Fruit fly (Drosophila melanogaster) whole organism, embryonic: Measurements from ENCODE around the gene CG15221.
"Not testable (repeated sequence)": the region's sequence is repeated elsewhere in the genome, so short reads cannot be mapped to it uniquely, and the experiment has no call there.

Source experiments
- Aef1 ChIP-seq: fragments of 200-800 bp; sonication (Bioruptor generic); IDR thresholded peaks from 3 replicates; pipeline ENCODE4 v1.3.6; 2022; ENCODE audit warnings: missing biosample characterization, missing genetic modification characterization
- BEAF-32 ChIP-seq: fragments of 200-800 bp; sonication (Bioruptor generic); optimal IDR thresholded peaks from 3 replicates; lab custom pipeline; 2017; ENCODE audit warnings: missing biosample characterization, missing genetic modification characterization, mild to moderate bottlenecking, moderate library complexity, missing genetic modification reagents
- Blimp-1 ChIP-seq: fragments of 200-800 bp; sonication (Bioruptor generic); optimal IDR thresholded peaks from 3 replicates; lab custom pipeline; 2018; ENCODE audit warnings: missing biosample characterization, missing genetic modification characterization, mild to moderate bottlenecking, moderate library complexity, missing genetic modification reagents
- CG1024 ChIP-seq: fragments of 200-800 bp; sonication (Bioruptor generic); IDR thresholded peaks from 2 replicates; pipeline ENCODE4 v1.3.6; 2022; ENCODE audit warnings: missing biosample characterization, missing genetic modification characterization
- CG10462 ChIP-seq: fragments of 200-800 bp; sonication (Bioruptor generic); optimal IDR thresholded peaks from 2 replicates; lab custom pipeline; 2016; ENCODE audit warnings: missing biosample characterization, missing genetic modification characterization
- CG10979 ChIP-seq: fragments of 200-800 bp; sonication (Bioruptor generic); optimal IDR thresholded peaks from 2 replicates; lab custom pipeline; 2018; ENCODE audit warnings: missing biosample characterization, mild to moderate bottlenecking, missing genetic modification characterization, moderate library complexity
- CG11696 ChIP-seq: fragments of 200-800 bp; sonication (Bioruptor generic); IDR thresholded peaks from 2 replicates; pipeline ENCODE4 v1.3.6; 2022; ENCODE audit warnings: missing biosample characterization, missing genetic modification characterization
- CG11723 ChIP-seq: fragments of 200-800 bp; sonication (Bioruptor generic); optimal IDR thresholded peaks from 2 replicates; lab custom pipeline; 2017; ENCODE audit warnings: missing biosample characterization, mild to moderate bottlenecking, missing genetic modification characterization
- CG12104 ChIP-seq: fragments of 200-800 bp; sonication (Bioruptor generic); optimal IDR thresholded peaks from 3 replicates; lab custom pipeline; 2016; ENCODE audit warnings: missing biosample characterization, missing genetic modification characterization
- CG13624 ChIP-seq: fragments of 200-800 bp; sonication (Bioruptor generic); optimal IDR thresholded peaks from 2 replicates; lab custom pipeline; 2016; ENCODE audit warnings: missing biosample characterization, missing genetic modification characterization
- CG14050 ChIP-seq: fragments of 200-800 bp; sonication (Bioruptor generic); IDR thresholded peaks from 3 replicates; pipeline ENCODE4 v1.3.6; 2022; ENCODE audit warnings: missing biosample characterization, missing genetic modification characterization
- CG14441 ChIP-seq: fragments of 200-800 bp; sonication (Bioruptor generic); IDR thresholded peaks from 2 replicates; pipeline ENCODE4 v1.3.6; 2022; ENCODE audit warnings: missing biosample characterization, missing genetic modification characterization
- CG1603 ChIP-seq: fragments of 200-800 bp; sonication (Bioruptor generic); optimal IDR thresholded peaks from 2 replicates; lab custom pipeline; 2019; ENCODE audit warnings: missing biosample characterization, mild to moderate bottlenecking, missing genetic modification characterization, moderate library complexity
- CG18764 ChIP-seq: fragments of 200-800 bp; sonication (Bioruptor generic); optimal IDR thresholded peaks from 3 replicates; lab custom pipeline; 2016; ENCODE audit warnings: missing biosample characterization, missing genetic modification characterization
- CG2678 ChIP-seq: fragments of 200-800 bp; sonication (Bioruptor generic); optimal IDR thresholded peaks from 3 replicates; lab custom pipeline; 2019; ENCODE audit warnings: missing biosample characterization, mild to moderate bottlenecking, missing genetic modification characterization, moderate library complexity
- CG30403 ChIP-seq: fragments of 200-800 bp; sonication (Bioruptor generic); optimal IDR thresholded peaks from 3 replicates; lab custom pipeline; 2016; ENCODE audit warnings: missing biosample characterization, missing genetic modification characterization
- CG4617 ChIP-seq: fragments of 200-800 bp; sonication (Bioruptor generic); optimal IDR thresholded peaks from 3 replicates; lab custom pipeline; 2016; ENCODE audit warnings: missing biosample characterization, missing genetic modification characterization, borderline replicate concordance
- CG4707 ChIP-seq: fragments of 200-800 bp; sonication (Bioruptor generic); optimal IDR thresholded peaks from 2 replicates; lab custom pipeline; 2018; ENCODE audit warnings: missing biosample characterization, mild to moderate bottlenecking, missing genetic modification characterization, moderate library complexity
- CG5180 ChIP-seq: fragments of 200-800 bp; sonication (Bioruptor generic); optimal IDR thresholded peaks from 3 replicates; lab custom pipeline; 2017; ENCODE audit warnings: missing biosample characterization, missing genetic modification characterization, mild to moderate bottlenecking, moderate library complexity, missing genetic modification reagents
- Chrac-16 ChIP-seq: fragments of 200-800 bp; sonication (Bioruptor generic); optimal IDR thresholded peaks from 3 replicates; lab custom pipeline; 2016; ENCODE audit warnings: missing biosample characterization, missing genetic modification characterization
- CoRest ChIP-seq: fragments of 200-800 bp; sonication (Bioruptor generic); optimal IDR thresholded peaks from 3 replicates; lab custom pipeline; 2018; ENCODE audit warnings: missing biosample characterization, mild to moderate bottlenecking, missing genetic modification characterization, moderate library complexity
- Dbx ChIP-seq: fragments of 200-800 bp; sonication (Bioruptor generic); IDR thresholded peaks from 3 replicates; pipeline ENCODE4 v1.3.6; 2022; ENCODE audit warnings: missing biosample characterization, missing genetic modification characterization
- Deaf1 ChIP-seq: fragments of 200-800 bp; optimal IDR thresholded peaks from 3 replicates; lab custom pipeline; 2019; ENCODE audit warnings: missing biosample characterization, mild to moderate bottlenecking, missing genetic modification characterization, moderate library complexity
- GATAe ChIP-seq: fragments of 200-800 bp; sonication (Bioruptor generic); conservative IDR thresholded peaks from 2 replicates; pipeline ENCODE4 v1.3.6; 2022; ENCODE audit warnings: missing biosample characterization, missing genetic modification characterization
- Gsc ChIP-seq: fragments of 200-800 bp; sonication (Bioruptor generic); IDR thresholded peaks from 2 replicates; pipeline ENCODE4 v1.3.6; 2022; ENCODE audit warnings: missing biosample characterization, missing genetic modification characterization
- H15 ChIP-seq: fragments of 200-800 bp; sonication (Bioruptor generic); IDR thresholded peaks from 3 replicates; pipeline ENCODE4 v1.3.6; 2022; ENCODE audit warnings: missing biosample characterization, missing genetic modification characterization
- HLH54F ChIP-seq: fragments of 200-800 bp; sonication (Bioruptor generic); optimal IDR thresholded peaks from 3 replicates; lab custom pipeline; 2016; ENCODE audit warnings: missing biosample characterization, missing genetic modification characterization
- Hr39 ChIP-seq: fragments of >200 bp; optimal IDR thresholded peaks from 2 replicates; lab custom pipeline; 2017
- Lim3 ChIP-seq: fragments of 200-800 bp; sonication (Bioruptor generic); IDR thresholded peaks from 2 replicates; pipeline ENCODE4 v1.3.6; 2022; ENCODE audit warnings: missing biosample characterization, missing genetic modification characterization
- MTF-1 ChIP-seq: fragments of 200-800 bp; sonication (Bioruptor generic); optimal IDR thresholded peaks from 2 replicates; lab custom pipeline; 2018; ENCODE audit warnings: missing biosample characterization, mild to moderate bottlenecking, missing genetic modification characterization, borderline replicate concordance
- NC2α ChIP-seq: fragments of 200-800 bp; sonication (Bioruptor generic); optimal IDR thresholded peaks from 2 replicates; lab custom pipeline; 2016; ENCODE audit warnings: missing biosample characterization, missing genetic modification characterization
- Nf-YB ChIP-seq: fragments of 200-800 bp; sonication (Bioruptor generic); optimal IDR thresholded peaks from 3 replicates; lab custom pipeline; 2019; ENCODE audit warnings: missing biosample characterization, mild to moderate bottlenecking, missing genetic modification characterization, moderate library complexity
- Oli ChIP-seq: fragments of 200-800 bp; sonication (Bioruptor generic); optimal IDR thresholded peaks from 2 replicates; lab custom pipeline; 2018; ENCODE audit warnings: missing biosample characterization, mild to moderate bottlenecking, missing genetic modification characterization, moderate library complexity
- Sox102F ChIP-seq: fragments of 200-800 bp; sonication (Bioruptor generic); optimal IDR thresholded peaks from 2 replicates; lab custom pipeline; 2018; ENCODE audit warnings: missing biosample characterization, mild to moderate bottlenecking, missing genetic modification characterization, moderate library complexity
- bowl ChIP-seq: fragments of 200-800 bp; sonication (Bioruptor generic); IDR thresholded peaks from 2 replicates; pipeline ENCODE4 v1.3.6; 2022; ENCODE audit warnings: missing biosample characterization, missing genetic modification characterization
- crol ChIP-seq: fragments of 200-800 bp; sonication (Bioruptor generic); IDR thresholded peaks from 2 replicates; pipeline ENCODE4 v1.3.6; 2022; ENCODE audit warnings: missing biosample characterization, missing genetic modification characterization
- emc ChIP-seq: fragments of 200-800 bp; sonication (Bioruptor generic); optimal IDR thresholded peaks from 2 replicates; lab custom pipeline; 2016; ENCODE audit warnings: missing biosample characterization, missing genetic modification characterization
- ems ChIP-seq: fragments of 200-800 bp; sonication (Bioruptor generic); optimal IDR thresholded peaks from 3 replicates; lab custom pipeline; 2016; ENCODE audit warnings: missing biosample characterization, missing genetic modification characterization
- exex ChIP-seq: fragments of 200-800 bp; sonication (Bioruptor generic); optimal IDR thresholded peaks from 4 replicates; lab custom pipeline; 2018; ENCODE audit warnings: missing biosample characterization, mild to moderate bottlenecking, missing genetic modification characterization, moderate library complexity
- gcm2 ChIP-seq: fragments of 200-800 bp; sonication (Bioruptor generic); optimal IDR thresholded peaks from 2 replicates; lab custom pipeline; 2016; ENCODE audit warnings: missing biosample characterization, missing genetic modification characterization
- gt ChIP-seq: fragments of 200-800 bp; sonication (Bioruptor generic); IDR thresholded peaks from 2 replicates; pipeline ENCODE4 v1.3.6; 2022; ENCODE audit warnings: missing biosample characterization, missing genetic modification characterization
- jumu ChIP-seq: fragments of 200-800 bp; sonication (Bioruptor generic); optimal IDR thresholded peaks from 3 replicates; lab custom pipeline; 2016; ENCODE audit warnings: missing biosample characterization, missing genetic modification characterization
- kni ChIP-seq: fragments of 200-800 bp; sonication (Bioruptor generic); optimal IDR thresholded peaks from 3 replicates; lab custom pipeline; 2017; ENCODE audit warnings: mild to moderate bottlenecking, missing biosample characterization, missing genetic modification reagents, missing genetic modification characterization
- lilli ChIP-seq: fragments of 200-800 bp; sonication (Bioruptor generic); optimal IDR thresholded peaks from 3 replicates; lab custom pipeline; 2016; ENCODE audit warnings: missing biosample characterization, missing genetic modification characterization
- phol ChIP-seq: fragments of 200-800 bp; sonication (Bioruptor generic); optimal IDR thresholded peaks from 3 replicates; lab custom pipeline; 2018; ENCODE audit warnings: missing biosample characterization, mild to moderate bottlenecking, missing genetic modification characterization, moderate library complexity
- sd ChIP-seq: fragments of 200-800 bp; sonication (Bioruptor generic); optimal IDR thresholded peaks from 3 replicates; lab custom pipeline; 2018; ENCODE audit warnings: missing biosample characterization, mild to moderate bottlenecking, missing genetic modification characterization, moderate library complexity
- slp2 ChIP-seq: fragments of 200-800 bp; sonication (Bioruptor generic); optimal IDR thresholded peaks from 2 replicates; lab custom pipeline; 2016; ENCODE audit warnings: missing biosample characterization, missing genetic modification characterization
- sug ChIP-seq: fragments of 200-800 bp; optimal IDR thresholded peaks from 2 replicates; lab custom pipeline; 2019; ENCODE audit warnings: missing biosample characterization, mild to moderate bottlenecking, missing genetic modification characterization, moderate library complexity

Gene CG15221

dm6 chrX:11736421-11736820 is 12.4 kb downstream of the CG15221 start (continued):
- no peak for TF ChIP-seq CG11723 (GFP tag; lab: Kevin White, UChicago)
- no peak for TF ChIP-seq HLH54F (GFP tag; lab: Kevin White, UChicago)
- TF ChIP-seq Sox102F (GFP tag; lab: Kevin White, UChicago), result peak; percentile 18
- no peak for TF ChIP-seq CoRest (tag; lab: Kevin White, UChicago)
- TF ChIP-seq kni (GFP tag; lab: Kevin White, UChicago), result no peak
- no peak for TF ChIP-seq MTF-1 (GFP tag; lab: Kevin White, UChicago)
- no peak for TF ChIP-seq Aef1 (GFP tag; lab: Robert Waterston, UW)
- TF ChIP-seq gcm2, result no peak
- TF ChIP-seq emc (GFP tag; lab: Kevin White, UChicago), result no peak
- no peak for TF ChIP-seq CG30403 (GFP tag; lab: Kevin White, UChicago)
- no peak for TF ChIP-seq jumu
- no peak for TF ChIP-seq CG5180 (GFP tag; lab: Kevin White, UChicago)
- peak; percentile 2 for TF ChIP-seq Oli
- peak; percentile 41 for TF ChIP-seq CG1603 (tag; lab: Kevin White, UChicago)
- TF ChIP-seq Chrac-16, result no peak
- TF ChIP-seq NC2α (GFP tag; lab: Kevin White, UChicago), result no peak
- no peak for TF ChIP-seq CG4707 (GFP tag; lab: Kevin White, UChicago)
- no peak for TF ChIP-seq Gsc (GFP tag; lab: Robert Waterston, UW)
- no peak for TF ChIP-seq CG4617 (GFP tag; lab: Kevin White, UChicago)
- no peak for TF ChIP-seq CG2678 (tag; lab: Kevin White, UChicago)
- no peak for TF ChIP-seq CG18764 (GFP tag; lab: Kevin White, UChicago)
- TF ChIP-seq lilli (GFP tag; lab: Kevin White, UChicago), result no peak
- no peak for TF ChIP-seq CG12104
- TF ChIP-seq phol (tag; lab: Kevin White, UChicago), result no peak
- no peak for TF ChIP-seq Hr39 (lab: Kevin White, UChicago)
- no peak for TF ChIP-seq Nf-YB (GFP tag; lab: Kevin White, UChicago)
- no peak for TF ChIP-seq Lim3 (GFP tag; lab: Robert Waterston, UW)

- not testable (repeated sequence) for TF ChIP-seq CG1024 (GFP tag; lab: Robert Waterston, UW); CG14441 (GFP tag; lab: Robert Waterston, UW); CG13624 (GFP tag; lab: Kevin White, UChicago)
These were observed 29.9 kb downstream of the CG15221 start, which contains the start of gene m for dm6 chrX:11753973-11754372. m (plus strand) TSS chrX:11754273.

- TF ChIP-seq Blimp-1 (GFP tag; lab: Kevin White, UChicago), result peak; percentile 98
- TF ChIP-seq sd (tag; lab: Kevin White, UChicago), result peak; percentile 14
- TF ChIP-seq CG11696, result no peak
These were observed 32.8 kb downstream of the CG15221 start for dm6 chrX:11756892-11757291.

- 0 out of 2 replicates have a peak, but pooled peaks have one; percentile 18 for TF ChIP-seq GATAe (GFP tag; lab: Robert Waterston, UW)
- TF ChIP-seq slp2 (GFP tag; lab: Kevin White, UChicago), result no peak
- TF ChIP-seq Deaf1 (tag; lab: Kevin White, UChicago), result peak; percentile 85
- TF ChIP-seq CG10979 (tag; lab: Kevin White, UChicago), result no peak
- no peak for TF ChIP-seq CG14050 (GFP tag; lab: Robert Waterston, UW)
- TF ChIP-seq ems, result no peak
- TF ChIP-seq sug (tag; lab: Kevin White, UChicago), result peak; percentile 64
- no peak for TF ChIP-seq BEAF-32 (GFP tag; lab: Kevin White, UChicago)
- TF ChIP-seq exex, result peak; percentile 74
- TF ChIP-seq bowl (GFP tag; lab: Robert Waterston, UW), result no peak
- TF ChIP-seq Dbx, result no peak
- no peak for TF ChIP-seq CG10462
- peak; percentile 71 for TF ChIP-seq crol (GFP tag; lab: Robert Waterston, UW)
- no peak for TF ChIP-seq gt (GFP tag; lab: Robert Waterston, UW)
- TF ChIP-seq H15 (GFP tag; lab: Robert Waterston, UW), result no peak
These were observed 40.6 kb downstream of the CG15221 start, which contains the start of gene CG9360 for dm6 chrX:11764540-11765136. CG9360 (minus strand) TSS chrX:11764590.
